Fruit fly (Drosophila melanogaster): ENCODE results near the gene VhaM9.7-a.

DNA sequence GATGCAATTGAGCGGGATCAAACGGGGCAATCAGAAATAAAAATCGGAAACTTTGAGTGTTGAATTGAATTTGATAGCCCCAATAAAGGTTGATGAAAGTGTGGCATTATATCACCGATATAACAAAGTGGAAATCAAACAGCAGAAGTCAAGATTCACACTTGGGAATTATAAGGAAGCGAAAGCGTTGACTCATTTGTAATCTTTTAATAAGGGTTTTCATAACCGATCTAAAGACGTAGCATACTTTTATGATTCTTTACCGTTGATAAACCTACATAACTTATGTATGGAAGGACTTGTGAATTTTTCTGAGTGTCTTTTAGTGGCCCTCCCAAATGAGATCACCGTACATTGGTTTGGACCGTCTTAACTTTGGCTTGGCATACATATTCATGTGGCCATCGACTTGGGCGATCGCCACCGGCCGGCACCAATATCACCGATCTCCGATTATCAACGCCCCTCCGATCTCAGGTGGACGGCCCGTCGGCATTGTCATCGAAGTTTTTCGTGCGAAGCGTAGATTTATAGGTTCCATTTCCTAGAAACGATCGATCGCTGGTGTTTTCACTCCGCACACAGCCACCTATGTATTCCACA is 33.0 kb upstream of the VhaM9.7-a start:
- no peak for TF ChIP-seq EcR (GFP tag; optimal IDR thresholded peaks at IDR 0.05)
- no peak for TF ChIP-seq CG17806 (tag; optimal IDR thresholded peaks at IDR 0.05)
- TF ChIP-seq CG10348 (GFP tag; IDR thresholded peaks at IDR 0.05) = no peak
- no peak for TF ChIP-seq fd96Ca (GFP tag; IDR thresholded peaks at IDR 0.05)
- TF ChIP-seq CG8301 (tag; optimal IDR thresholded peaks at IDR 0.05) = no peak
- peak; percentile 27 for TF ChIP-seq CG8159 (tag; optimal IDR thresholded peaks at IDR 0.05)
